Worm (Caenorhabditis elegans): ENCODE results near the gene nhx-3.
A peak's percentile ranks its signal among the peaks of the same experiment; 100 is the strongest.

Gene nhx-3

DNA sequence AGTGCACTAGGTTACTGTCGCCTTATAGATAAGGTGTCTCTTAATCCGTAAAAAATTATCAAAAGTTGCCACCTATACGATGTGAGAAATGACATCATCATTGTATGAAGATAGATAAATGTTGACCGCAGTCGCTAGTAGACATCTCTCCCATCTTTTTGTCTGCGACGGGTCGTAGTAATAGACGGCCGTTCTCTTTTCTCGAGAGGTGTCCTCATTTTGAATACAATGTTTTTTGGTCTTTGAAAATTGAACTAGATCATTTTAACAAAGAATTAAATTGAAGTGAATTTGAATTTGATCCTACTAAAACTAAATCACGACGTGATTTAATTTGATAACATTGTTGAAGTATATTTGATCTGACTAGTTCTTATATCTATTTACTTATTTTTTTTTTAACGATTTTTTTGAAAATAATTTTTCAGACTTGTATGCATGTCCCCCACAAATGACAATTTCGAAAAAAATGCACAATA is 36.7 kb downstream of the nhx-3 start, which contains the start of the genes str-31 and nhr-172:
TSS of gene str-31 (minus strand) at position 101 of the 479 bp plus-strand sequence.
TSS of gene nhr-172 (plus strand) at position 429 of the 479 bp plus-strand sequence.
- no peak for TF ChIP-seq zfp-3 (GFP tag; conservative IDR thresholded peaks at IDR 0.05)
- no peak for TF ChIP-seq zfp-2 (tag; optimal IDR thresholded peaks at IDR 0.05)
- no peak for TF ChIP-seq nhr-102 (tag; optimal IDR thresholded peaks at IDR 0.05)
- no peak for TF ChIP-seq D1046.2 (GFP tag; IDR thresholded peaks at IDR 0.05)
- no peak for TF ChIP-seq mdt-29 (GFP tag; IDR thresholded peaks at IDR 0.05)
- TF ChIP-seq tra-1 (GFP tag; IDR thresholded peaks at IDR 0.05): no peak
- TF ChIP-seq pha-4 (GFP tag; IDR thresholded peaks at IDR 0.05): no peak
- TF ChIP-seq pha-4 (tag; optimal IDR thresholded peaks at IDR 0.05): no peak
- no peak for TF ChIP-seq madf-9 (GFP tag; conservative IDR thresholded peaks at IDR 0.05)
- no peak for TF ChIP-seq dve-1 (tag; optimal IDR thresholded peaks at IDR 0.05; ENCODE audit: insufficient read depth)
- no peak for TF ChIP-seq daf-8 (GFP tag; IDR thresholded peaks at IDR 0.05)
- TF ChIP-seq ceh-20 (GFP tag; IDR thresholded peaks at IDR 0.05): no peak

DNA sequence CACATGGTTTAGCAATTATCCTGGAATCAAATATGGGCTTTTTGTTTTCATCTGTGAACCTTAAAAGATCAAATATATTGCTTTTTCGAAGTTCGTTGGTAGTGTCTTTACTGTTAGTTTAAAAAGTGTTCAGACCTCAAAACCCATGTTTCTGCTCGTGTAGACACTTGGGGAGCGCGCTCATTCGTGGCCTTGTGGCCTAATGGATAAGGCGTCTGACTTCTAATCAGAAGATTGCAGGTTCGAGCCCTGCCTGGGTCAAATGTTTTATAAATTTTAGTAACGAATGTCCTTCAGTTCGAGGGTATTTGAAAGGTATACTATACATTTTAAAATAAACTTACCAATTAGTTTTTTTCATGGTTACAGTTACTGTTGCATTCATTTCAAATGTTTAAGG is 39.1 kb downstream of the nhx-3 start:
- TF ChIP-seq ceh-44 (GFP tag; IDR thresholded peaks at IDR 0.05) (0 out of 2 replicates have a peak, but pooled peaks have one; percentile 3), zip-11 (GFP tag; IDR thresholded peaks at IDR 0.05) (no peak), nhr-237 (tag; optimal IDR thresholded peaks at IDR 0.05) (no peak), dve-1 (tag; optimal IDR thresholded peaks at IDR 0.05; ENCODE audit: insufficient read depth) (no peak)

DNA sequence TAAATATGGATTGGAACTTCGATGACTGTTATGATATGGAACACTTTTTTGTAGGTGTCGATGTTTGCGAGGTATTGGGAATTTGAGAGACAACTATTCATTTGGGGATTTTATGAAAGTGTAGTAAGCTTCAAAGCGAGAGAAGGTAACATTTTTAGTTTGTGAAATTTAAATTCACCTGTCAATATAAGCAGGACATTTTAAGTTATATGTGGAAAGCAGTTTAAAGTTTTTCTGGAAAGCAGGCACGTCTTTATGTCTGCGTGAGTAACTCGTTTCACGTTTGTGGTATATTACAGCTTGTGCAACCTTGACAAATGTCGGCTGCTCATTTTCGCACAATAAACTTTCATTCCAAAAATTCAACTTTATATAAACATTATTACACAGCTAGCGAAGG is 41.1 kb downstream of the nhx-3 start, which contains the start of gene srh-229:
TSS of gene srh-229 (minus strand) at position 101 of the 400 bp plus-strand sequence.
- no peak for TF ChIP-seq ceh-82 (tag; optimal IDR thresholded peaks at IDR 0.05)
- TF ChIP-seq nhr-10 (tag; optimal IDR thresholded peaks at IDR 0.05): no peak
- TF ChIP-seq Y75B8A.6 (GFP tag; IDR thresholded peaks at IDR 0.05): no peak
- no peak for TF ChIP-seq zip-2 (tag; optimal IDR thresholded peaks at IDR 0.05)

DNA sequence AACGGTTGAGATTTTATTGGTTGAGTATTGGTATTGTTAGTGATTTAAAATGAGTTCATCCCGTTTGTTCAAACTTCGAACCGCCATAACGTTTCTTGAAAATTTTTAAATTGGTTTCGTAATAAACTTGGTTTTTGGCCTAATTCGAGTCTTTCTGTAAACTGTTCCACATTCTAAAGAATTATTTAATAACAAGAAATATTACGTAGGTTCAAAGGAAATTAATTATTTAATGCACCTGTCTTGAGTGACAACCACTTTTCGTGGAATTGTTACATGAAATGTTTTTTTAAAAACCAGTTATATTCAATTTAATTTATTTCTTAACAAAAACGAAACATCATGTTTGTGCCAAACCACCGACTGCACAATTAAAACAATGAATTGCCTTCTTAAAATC is 44.1 kb downstream of the nhx-3 start:
- TF ChIP-seq unc-130 (GFP tag; optimal IDR thresholded peaks at IDR 0.05): no peak
- no peak for TF ChIP-seq F49E8.2 (tag; optimal IDR thresholded peaks at IDR 0.05; ENCODE audit: borderline replicate concordance)
- no peak for TF ChIP-seq ztf-7 (tag; optimal IDR thresholded peaks at IDR 0.05)
- no peak for TF ChIP-seq zip-11 (GFP tag; IDR thresholded peaks at IDR 0.05)
- TF ChIP-seq set-16 (GFP tag; IDR thresholded peaks at IDR 0.05): no peak
- TF ChIP-seq lsy-2 (tag; optimal IDR thresholded peaks at IDR 0.05): no peak
- no peak for TF ChIP-seq aly-2 (tag; optimal IDR thresholded peaks at IDR 0.05)
- TF ChIP-seq nhr-28 (tag; optimal IDR thresholded peaks at IDR 0.05): no peak
- TF ChIP-seq mdt-29 (GFP tag; IDR thresholded peaks at IDR 0.05): no peak

DNA sequence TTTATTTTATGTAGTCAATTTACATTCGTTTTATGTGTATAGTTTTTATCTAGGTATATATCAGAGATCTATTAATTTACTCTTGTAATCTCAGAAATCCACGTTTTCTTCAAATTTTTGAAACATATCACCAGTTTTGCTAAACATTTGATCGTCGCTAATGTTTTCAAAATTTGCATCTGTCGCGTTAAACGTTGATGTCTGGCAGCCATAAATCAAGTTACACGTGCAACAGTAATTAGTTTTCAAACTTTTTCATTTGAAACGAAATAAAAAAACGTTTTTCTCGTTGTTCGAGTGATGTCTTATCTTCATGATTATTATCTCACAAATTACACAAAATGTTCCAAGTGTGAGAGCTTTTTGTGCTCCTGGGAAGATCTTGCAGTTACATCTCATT is 47.9 kb downstream of the nhx-3 start, which contains the start of gene srh-79:
TSS of gene srh-79 (plus strand) at position 301 of the 400 bp plus-strand sequence.
- TF ChIP-seq madf-9 (GFP tag; conservative IDR thresholded peaks at IDR 0.05) (no peak), lin-38 (GFP tag; IDR thresholded peaks at IDR 0.05) (no peak), F10B5.3 (tag; optimal IDR thresholded peaks at IDR 0.05) (no peak), fkh-10 (GFP tag; optimal IDR thresholded peaks at IDR 0.05) (no peak), F26F4.8 (GFP tag; conservative IDR thresholded peaks at IDR 0.05) (no peak)

DNA sequence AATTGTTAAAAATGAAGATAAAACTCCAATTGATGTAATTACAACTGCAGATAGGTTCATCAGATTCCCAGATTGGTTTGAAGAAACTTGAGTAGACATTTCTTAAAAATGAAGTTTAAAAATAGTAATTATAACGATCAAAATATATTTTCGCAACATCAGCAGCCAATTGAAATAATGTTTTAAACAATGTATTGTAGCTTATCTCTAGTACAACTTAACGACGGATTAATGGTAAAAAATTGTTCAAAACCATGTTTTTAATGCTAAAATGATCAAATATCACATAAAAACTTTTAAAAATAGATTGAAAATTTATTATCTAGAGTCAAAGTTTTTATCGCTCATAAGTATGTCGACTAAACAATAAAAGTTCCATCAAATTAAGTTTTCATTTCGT is 50.1 kb downstream of the nhx-3 start, which contains the start of gene srbc-11:
TSS of gene srbc-11 (minus strand) at position 101 of the 400 bp plus-strand sequence.
- TF ChIP-seq php-3 (GFP tag; IDR thresholded peaks at IDR 0.05) (no peak), fos-1 (tag; optimal IDR thresholded peaks at IDR 0.05) (no peak), unc-130 (GFP tag; optimal IDR thresholded peaks at IDR 0.05) (no peak), hmg-1.1 (GFP tag; IDR thresholded peaks at IDR 0.05) (no peak), lin-38 (GFP tag; IDR thresholded peaks at IDR 0.05) (no peak), T20F7.1 (GFP tag; optimal IDR thresholded peaks at IDR 0.05) (no peak), zfp-3 (GFP tag; conservative IDR thresholded peaks at IDR 0.05) (no peak), mxl-2 (GFP tag; conservative IDR thresholded peaks at IDR 0.05) (no peak), nhr-25 (tag; optimal IDR thresholded peaks at IDR 0.05; ENCODE audit: borderline replicate concordance, insufficient read depth) (no peak), dmd-8 (GFP tag; IDR thresholded peaks at IDR 0.05) (no peak), dmd-9 (GFP tag; IDR thresholded peaks at IDR 0.05) (no peak), rbr-2 (tag; optimal IDR thresholded peaks at IDR 0.05) (no peak), D1046.2 (GFP tag; IDR thresholded peaks at IDR 0.05) (no peak)
